ENCODE assay signal across 6 worm cellular contexts in the genomic region with DNA sequence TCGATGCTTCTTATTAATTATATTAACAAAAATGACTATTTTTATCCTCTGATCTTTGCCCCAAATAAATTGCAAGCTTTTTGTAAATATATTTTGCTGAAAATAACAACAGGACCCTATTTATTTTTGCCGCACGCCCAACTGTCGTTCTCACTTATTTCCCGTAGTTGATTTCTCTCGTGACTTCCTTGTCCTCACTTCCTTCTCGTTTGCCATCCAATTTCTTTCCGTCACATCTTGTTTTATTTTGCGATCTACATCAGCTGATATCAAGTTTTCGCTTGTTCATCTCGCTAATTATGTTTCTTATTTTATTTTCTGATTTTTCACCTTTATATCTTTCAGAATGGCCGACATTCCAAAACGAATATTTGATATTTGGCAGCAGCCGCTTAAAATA.
A peak's percentile ranks its signal among the peaks of the same experiment; 100 is the strongest.
TF ChIP-seq lines count a peak whose summit lies in the region.

TSS of gene F48F7.5 (plus strand) at position 340 of the 400 bp plus-strand sequence.

TF ChIP-seq in whole organism, L1 larva, 84 proteins besides CTCF, POLR2A, EP300 and RAD21 (continues in another document):
- TF ChIP-seq pax-3 (tag; optimal IDR thresholded peaks at IDR 0.05; lab: Kevin White, UChicago) (no peak), lin-39 (tag; optimal IDR thresholded peaks at IDR 0.05; lab: Kevin White, UChicago) (no peak), hlh-17 (GFP tag; optimal IDR thresholded peaks at IDR 0.05; lab: Kevin White, UChicago; ENCODE audit: borderline replicate concordance) (no peak), efl-1 (optimal IDR thresholded peaks at IDR 0.05; lab: Kevin White, UChicago) (no peak), efl-1 (GFP tag; optimal IDR thresholded peaks at IDR 0.05 in 1 of 2; lab: Kevin White, UChicago) (no peak), C16A3.4 (tag; optimal IDR thresholded peaks at IDR 0.05; lab: Kevin White, UChicago) (peak; percentile 32), lin-13 (GFP tag; optimal IDR thresholded peaks at IDR 0.05; lab: Kevin White, UChicago) (no peak), alr-1 (tag; optimal IDR thresholded peaks at IDR 0.05; lab: Kevin White, UChicago; ENCODE audit: borderline replicate concordance) (no peak), xbp-1 (tag; optimal IDR thresholded peaks at IDR 0.05; lab: Kevin White, UChicago) (no peak), hlh-4 (tag; optimal IDR thresholded peaks at IDR 0.05; lab: Kevin White, UChicago) (no peak), nhr-77 (tag; optimal IDR thresholded peaks at IDR 0.05; lab: Kevin White, UChicago) (no peak), hpl-2 (GFP tag; optimal IDR thresholded peaks at IDR 0.05; lab: Kevin White, UChicago) (no peak), sptf-1 (tag; optimal IDR thresholded peaks at IDR 0.05; lab: Kevin White, UChicago) (no peak), mdl-1 (tag; optimal IDR thresholded peaks at IDR 0.05; lab: Kevin White, UChicago) (peak in 1 of 2 experiments; percentile 56)

TF ChIP-seq in whole organism, L2 larva, 48 proteins besides CTCF, POLR2A, EP300 and RAD21 (continues in another document):
- TF ChIP-seq mab-5 (tag; optimal IDR thresholded peaks at IDR 0.05; lab: Kevin White, UChicago) (no peak), unc-39 (tag; optimal IDR thresholded peaks at IDR 0.05; lab: Kevin White, UChicago) (no peak), Y55F3AM.14 (GFP tag; optimal IDR thresholded peaks at IDR 0.05; lab: Kevin White, UChicago) (no peak), R02D3.7 (tag; optimal IDR thresholded peaks at IDR 0.05; lab: Kevin White, UChicago) (no peak), ceh-82 (tag; optimal IDR thresholded peaks at IDR 0.05; lab: Kevin White, UChicago) (no peak), nhr-237 (tag; optimal IDR thresholded peaks at IDR 0.05; lab: Kevin White, UChicago) (no peak), sma-3 (GFP tag; optimal IDR thresholded peaks at IDR 0.05; lab: Kevin White, UChicago) (peak; percentile 49), crh-2 (tag; optimal IDR thresholded peaks at IDR 0.05; lab: Kevin White, UChicago) (peak; percentile 37), ztf-11 (tag; optimal IDR thresholded peaks at IDR 0.05; lab: Kevin White, UChicago) (no peak), nhr-77 (tag; optimal IDR thresholded peaks at IDR 0.05; lab: Kevin White, UChicago) (no peak), mbf-1 (tag; optimal IDR thresholded peaks at IDR 0.05; lab: Kevin White, UChicago) (no peak), ztf-1 (GFP tag; conservative IDR thresholded peaks at IDR 0.05; lab: Robert Waterston, UW) (no peak), ZK546.5 (tag; optimal IDR thresholded peaks at IDR 0.05; lab: Kevin White, UChicago) (no peak), nhr-21 (tag; optimal IDR thresholded peaks at IDR 0.05; lab: Kevin White, UChicago) (peak; percentile 43), lsy-2 (tag; optimal IDR thresholded peaks at IDR 0.05; lab: Kevin White, UChicago) (peak in 1 of 2 experiments; percentile 55)

TF ChIP-seq in whole organism, L3 larva, 47 proteins besides CTCF, POLR2A, EP300 and RAD21 (continues in another document):
- peak; percentile 22 for TF ChIP-seq ama-1 (optimal IDR thresholded peaks at IDR 0.05; lab: Kevin White, UChicago)
- peak; percentile 41 for TF ChIP-seq lin-39 (tag; optimal IDR thresholded peaks at IDR 0.05; lab: Kevin White, UChicago)
- TF ChIP-seq elt-3 (tag; optimal IDR thresholded peaks at IDR 0.05; lab: Kevin White, UChicago), result no peak
- TF ChIP-seq ztf-11 (tag; optimal IDR thresholded peaks at IDR 0.05; lab: Kevin White, UChicago), result no peak
- TF ChIP-seq sea-2 (GFP tag; optimal IDR thresholded peaks at IDR 0.05; lab: Kevin White, UChicago), result no peak
- peak; percentile 74 for TF ChIP-seq nhr-23 (tag; optimal IDR thresholded peaks at IDR 0.05; lab: Kevin White, UChicago)
- TF ChIP-seq egl-5 (tag; optimal IDR thresholded peaks at IDR 0.05; lab: Kevin White, UChicago), result peak; percentile 52
- TF ChIP-seq tbx-2 (tag; optimal IDR thresholded peaks at IDR 0.05; lab: Kevin White, UChicago), result peak; percentile 29
- no peak for TF ChIP-seq mml-1 (tag; optimal IDR thresholded peaks at IDR 0.05; lab: Kevin White, UChicago)
- TF ChIP-seq nhr-28 (tag; optimal IDR thresholded peaks at IDR 0.05; lab: Kevin White, UChicago), result no peak
- TF ChIP-seq nhr-12 (tag; optimal IDR thresholded peaks at IDR 0.05; lab: Kevin White, UChicago), result no peak
- TF ChIP-seq elt-1 (tag; optimal IDR thresholded peaks at IDR 0.05; lab: Kevin White, UChicago), result peak; percentile 73
- TF ChIP-seq skn-1 (tag; optimal IDR thresholded peaks at IDR 0.05; lab: Kevin White, UChicago), result no peak
- TF ChIP-seq unc-62 (GFP tag; optimal IDR thresholded peaks at IDR 0.05; lab: Kevin White, UChicago), result peak; percentile 0
- peak; percentile 4 for TF ChIP-seq egl-27 (tag; optimal IDR thresholded peaks at IDR 0.05; lab: Kevin White, UChicago)
- TF ChIP-seq fos-1 (tag; optimal IDR thresholded peaks at IDR 0.05; lab: Kevin White, UChicago), result no peak

TF ChIP-seq in whole organism, L4 larva, 104 proteins besides CTCF, POLR2A, EP300 and RAD21 (continues in another document):
- TF ChIP-seq mdl-1 (tag; optimal IDR thresholded peaks at IDR 0.05; lab: Kevin White, UChicago) (peak in 1 of 2 experiments; percentile 79), Y48G9A.11 (GFP tag; IDR thresholded peaks at IDR 0.05; lab: Robert Waterston, UW) (no peak), daf-16 (GFP tag; optimal IDR thresholded peaks at IDR 0.05; lab: Kevin White, UChicago) (peak in 1 of 2 experiments; percentile 94), daf-16 (tag; optimal IDR thresholded peaks at IDR 0.05; lab: Kevin White, UChicago) (no peak), lir-3 (tag; optimal IDR thresholded peaks at IDR 0.05; lab: Kevin White, UChicago) (no peak), nhr-11 (tag; optimal IDR thresholded peaks at IDR 0.05; lab: Kevin White, UChicago) (peak; percentile 53), lsy-2 (tag; optimal IDR thresholded peaks at IDR 0.05; lab: Kevin White, UChicago) (peak in 1 of 2 experiments; percentile 48), jun-1 (tag; optimal IDR thresholded peaks at IDR 0.05; lab: Kevin White, UChicago) (no peak), vab-7 (GFP tag; IDR thresholded peaks at IDR 0.05; lab: Robert Waterston, UW) (no peak), tra-1 (GFP tag; IDR thresholded peaks at IDR 0.05; lab: Robert Waterston, UW) (0 out of 2 replicates have a peak, but pooled peaks have one; percentile 30), set-16 (GFP tag; IDR thresholded peaks at IDR 0.05; lab: Robert Waterston, UW) (no peak), dmd-6 (GFP tag; IDR thresholded peaks at IDR 0.05; lab: Robert Waterston, UW) (peak; percentile 41), hif-1 (tag; optimal IDR thresholded peaks at IDR 0.05; lab: Kevin White, UChicago) (peak in 1 of 2 experiments; percentile 15), nhr-28 (tag; optimal IDR thresholded peaks at IDR 0.05; lab: Kevin White, UChicago) (peak; percentile 79), aha-1 (tag; lab: Kevin White, UChicago) (peak; percentile 97), sdz-12 (GFP tag; optimal IDR thresholded peaks at IDR 0.05; lab: Kevin White, UChicago) (no peak)

TF ChIP-seq in whole organism, late embryonic, 69 proteins besides CTCF, POLR2A, EP300 and RAD21:
- TF ChIP-seq ceh-24 (tag; optimal IDR thresholded peaks at IDR 0.05; lab: Kevin White, UChicago) (no peak), pha-2 (tag; optimal IDR thresholded peaks at IDR 0.05; lab: Kevin White, UChicago) (no peak), hlh-30 (tag; optimal IDR thresholded peaks at IDR 0.05; lab: Kevin White, UChicago; ENCODE audit: insufficient read depth) (peak; percentile 20)
TF ChIP-seq in whole organism, late embryonic: peak in this region for 1.

TF ChIP-seq in whole organism, young adult, 124 proteins besides CTCF, POLR2A, EP300 and RAD21:
- TF ChIP-seq C17E4.6 (GFP tag; IDR thresholded peaks at IDR 0.05; lab: Robert Waterston, UW) (no peak), snpc-4 (GFP tag; optimal IDR thresholded peaks at IDR 0.05; lab: Kevin White, UChicago) (no peak), snpc-4 (tag; optimal IDR thresholded peaks at IDR 0.05; lab: Kevin White, UChicago) (no peak), die-1 (tag; optimal IDR thresholded peaks at IDR 0.05; lab: Kevin White, UChicago) (no peak), B0035.1 (tag; optimal IDR thresholded peaks at IDR 0.05; lab: Kevin White, UChicago) (no peak), dpl-1 (GFP tag; optimal IDR thresholded peaks at IDR 0.05; lab: Kevin White, UChicago) (no peak), hmg-1.2 (GFP tag; IDR thresholded peaks at IDR 0.05; lab: Robert Waterston, UW) (no peak), unc-130 (GFP tag; optimal IDR thresholded peaks at IDR 0.05; lab: Kevin White, UChicago) (no peak), somi-1 (GFP tag; optimal IDR thresholded peaks at IDR 0.05; lab: Kevin White, UChicago) (no peak), ztf-25 (GFP tag; IDR thresholded peaks at IDR 0.05; lab: Robert Waterston, UW) (no peak), ama-1 (optimal IDR thresholded peaks at IDR 0.05; lab: Kevin White, UChicago) (no peak), ama-1 (GFP tag; optimal IDR thresholded peaks at IDR 0.05; lab: Kevin White, UChicago) (no peak), cebp-1 (GFP tag; IDR thresholded peaks at IDR 0.05; lab: Robert Waterston, UW) (no peak), cebp-1 (tag; optimal IDR thresholded peaks at IDR 0.05; lab: Kevin White, UChicago) (peak; percentile 13), lin-35 (GFP tag; optimal IDR thresholded peaks at IDR 0.05; lab: Kevin White, UChicago) (peak in 1 of 3 experiments; percentile 17), ceh-91 (GFP tag; IDR thresholded peaks at IDR 0.05; lab: Robert Waterston, UW) (no peak), K11D2.4 (GFP tag; IDR thresholded peaks at IDR 0.05; lab: Robert Waterston, UW) (no peak), K12H6.12 (tag; optimal IDR thresholded peaks at IDR 0.05; lab: Kevin White, UChicago) (peak; percentile 12), him-1 (tag; optimal IDR thresholded peaks at IDR 0.05; lab: Kevin White, UChicago) (no peak)
